Worm (Caenorhabditis elegans): Measurements from ENCODE around the gene der-2.

Gene der-2

ce11 chrIII:7212028-7212427 lies 10.9 kb downstream of the der-2 start:
- no peak for TF ChIP-seq sem-2 (GFP tag; optimal IDR thresholded peaks at IDR 0.05)
- no peak for TF ChIP-seq drap-1 (GFP tag; optimal IDR thresholded peaks at IDR 0.05)
- TF ChIP-seq nhr-2 (tag; optimal IDR thresholded peaks at IDR 0.05): no peak
- no peak for TF ChIP-seq mab-5 (tag; optimal IDR thresholded peaks at IDR 0.05)
- no peak for TF ChIP-seq elt-1 (tag; optimal IDR thresholded peaks at IDR 0.05; ENCODE audit: borderline replicate concordance, insufficient read depth)
- no peak for TF ChIP-seq sptf-1 (tag; optimal IDR thresholded peaks at IDR 0.05)
- TF ChIP-seq elt-3 (tag; optimal IDR thresholded peaks at IDR 0.05): no peak
- no peak for TF ChIP-seq mep-1 (tag; optimal IDR thresholded peaks at IDR 0.05)
- TF ChIP-seq nhr-76 (tag; optimal IDR thresholded peaks at IDR 0.05): no peak
- TF ChIP-seq hlh-1 (tag; optimal IDR thresholded peaks at IDR 0.05): no peak
- no peak for TF ChIP-seq lsy-2 (tag; optimal IDR thresholded peaks at IDR 0.05)
- TF ChIP-seq unc-120 (tag; optimal IDR thresholded peaks at IDR 0.05; ENCODE audit: poor library complexity, severe bottlenecking): no peak
- TF ChIP-seq mls-2 (tag; optimal IDR thresholded peaks at IDR 0.05): no peak
- TF ChIP-seq snpc-4 (tag; optimal IDR thresholded peaks at IDR 0.05): no peak
- TF ChIP-seq cnd-1 (tag; optimal IDR thresholded peaks at IDR 0.05): no peak
- TF ChIP-seq ceh-39 (tag; optimal IDR thresholded peaks at IDR 0.05): no peak

- TF ChIP-seq tbx-8 (GFP tag; optimal IDR thresholded peaks at IDR 0.05) (no peak), snpc-4 (tag; optimal IDR thresholded peaks at IDR 0.05) (no peak), zip-8 (tag; optimal IDR thresholded peaks at IDR 0.05) (no peak), flh-1 (GFP tag; optimal IDR thresholded peaks at IDR 0.05) (no peak), nhr-28 (tag; optimal IDR thresholded peaks at IDR 0.05) (no peak), pha-4 (tag; optimal IDR thresholded peaks at IDR 0.05) (no peak), drap-1 (GFP tag; optimal IDR thresholded peaks at IDR 0.05) (no peak), unc-39 (tag; optimal IDR thresholded peaks at IDR 0.05) (no peak), sem-2 (GFP tag; optimal IDR thresholded peaks at IDR 0.05) (no peak), nhr-237 (tag; optimal IDR thresholded peaks at IDR 0.05) (no peak)
Observed at ce11 chrIII:7210486-7210885, 12.4 kb downstream of the der-2 start.

- TF ChIP-seq bed-3 (GFP tag; optimal IDR thresholded peaks at IDR 0.05) (no peak), lin-32 (GFP tag; optimal IDR thresholded peaks at IDR 0.05) (no peak), mab-5 (tag; optimal IDR thresholded peaks at IDR 0.05) (no peak), unc-39 (tag; optimal IDR thresholded peaks at IDR 0.05) (no peak), ces-1 (GFP tag; optimal IDR thresholded peaks at IDR 0.05) (no peak), tbx-8 (GFP tag; optimal IDR thresholded peaks at IDR 0.05) (no peak)
Observed at ce11 chrIII:7209721-7210120, 13.2 kb downstream of the der-2 start, which contains the start of gene R151.2. TSS of gene R151.2 (plus strand) at chrIII:7209967.

ce11 chrIII:7207903-7208497 lies 14.9 kb downstream of the der-2 start, which contains the start of gene rpl-6:
TSS of gene rpl-6 (plus strand) at chrIII:7208447.
- TF ChIP-seq blmp-1 (tag; optimal IDR thresholded peaks at IDR 0.05) (no peak), M03D4.4 (tag; optimal IDR thresholded peaks at IDR 0.05) (no peak), snpc-4 (tag; optimal IDR thresholded peaks at IDR 0.05) (no peak), zip-8 (tag; optimal IDR thresholded peaks at IDR 0.05) (no peak), nhr-2 (tag; optimal IDR thresholded peaks at IDR 0.05) (no peak), nhr-28 (tag; optimal IDR thresholded peaks at IDR 0.05) (no peak), ces-1 (GFP tag; optimal IDR thresholded peaks at IDR 0.05) (peak; percentile 64), lsy-2 (tag; optimal IDR thresholded peaks at IDR 0.05) (peak; percentile 99), sptf-1 (tag; optimal IDR thresholded peaks at IDR 0.05) (peak; percentile 55), ceh-43 (GFP tag; optimal IDR thresholded peaks at IDR 0.05) (no peak), ceh-83 (GFP tag; optimal IDR thresholded peaks at IDR 0.05) (no peak), pha-4 (tag; optimal IDR thresholded peaks at IDR 0.05) (peak; percentile 89), sem-2 (GFP tag; optimal IDR thresholded peaks at IDR 0.05) (no peak), nhr-237 (tag; optimal IDR thresholded peaks at IDR 0.05) (peak; percentile 89), hlh-1 (tag; optimal IDR thresholded peaks at IDR 0.05) (peak; percentile 50), elt-3 (tag; optimal IDR thresholded peaks at IDR 0.05) (no peak), flh-1 (GFP tag; optimal IDR thresholded peaks at IDR 0.05) (no peak), lin-32 (GFP tag; optimal IDR thresholded peaks at IDR 0.05) (no peak), nhr-76 (tag; optimal IDR thresholded peaks at IDR 0.05) (no peak), bed-3 (GFP tag; optimal IDR thresholded peaks at IDR 0.05) (no peak), ztf-11 (tag; optimal IDR thresholded peaks at IDR 0.05) (no peak), lin-13 (tag; optimal IDR thresholded peaks at IDR 0.05) (peak; percentile 86), drap-1 (GFP tag; optimal IDR thresholded peaks at IDR 0.05) (no peak), unc-120 (tag; optimal IDR thresholded peaks at IDR 0.05; ENCODE audit: poor library complexity, severe bottlenecking) (peak; percentile 67), mls-2 (tag; optimal IDR thresholded peaks at IDR 0.05) (no peak), nhr-12 (tag; optimal IDR thresholded peaks at IDR 0.05) (no peak), unc-39 (tag; optimal IDR thresholded peaks at IDR 0.05) (no peak), tbx-8 (GFP tag; optimal IDR thresholded peaks at IDR 0.05) (no peak), unc-62 (GFP tag; optimal IDR thresholded peaks at IDR 0.05) (peak; percentile 1), cnd-1 (tag; optimal IDR thresholded peaks at IDR 0.05) (no peak), ceh-39 (tag; optimal IDR thresholded peaks at IDR 0.05) (peak; percentile 75), mep-1 (tag; optimal IDR thresholded peaks at IDR 0.05) (peak; percentile 99), mab-5 (tag; optimal IDR thresholded peaks at IDR 0.05) (no peak), ham-2 (GFP tag; optimal IDR thresholded peaks at IDR 0.05) (peak; percentile 52), elt-1 (tag; optimal IDR thresholded peaks at IDR 0.05; ENCODE audit: borderline replicate concordance, insufficient read depth) (no peak)
